Worm (Caenorhabditis elegans): ENCODE results near the gene mpst-7.

mpst-7 gene

ce11 chrV:12919705-12920104 lies 41.2 kb downstream of the mpst-7 start, which contains the start of gene lipl-1:
Gene lipl-1 (plus strand): TSS chrV:12919986.
- no peak for TF ChIP-seq T22C8.4 (GFP tag; IDR thresholded peaks at IDR 0.05)
- TF ChIP-seq ref-1 (GFP tag; conservative IDR thresholded peaks at IDR 0.05): no peak
- no peak for TF ChIP-seq ztf-23 (GFP tag; IDR thresholded peaks at IDR 0.05)
- TF ChIP-seq klf-2 (GFP tag; conservative IDR thresholded peaks at IDR 0.05): no peak
- TF ChIP-seq tab-1 (GFP tag; IDR thresholded peaks at IDR 0.05): no peak
- TF ChIP-seq cog-1 (tag; optimal IDR thresholded peaks at IDR 0.05): no peak
- TF ChIP-seq ztf-29 (GFP tag; IDR thresholded peaks at IDR 0.05): no peak
- no peak for TF ChIP-seq med-1 (GFP tag; optimal IDR thresholded peaks at IDR 0.05; ENCODE audit: insufficient read depth)
- no peak for TF ChIP-seq flt-1 (GFP tag; IDR thresholded peaks at IDR 0.05)

- TF ChIP-seq ref-1 (GFP tag; conservative IDR thresholded peaks at IDR 0.05): no peak
- no peak for TF ChIP-seq T22C8.4 (GFP tag; IDR thresholded peaks at IDR 0.05)
- TF ChIP-seq ztf-23 (GFP tag; IDR thresholded peaks at IDR 0.05): no peak
- no peak for TF ChIP-seq tab-1 (GFP tag; IDR thresholded peaks at IDR 0.05)
- TF ChIP-seq cog-1 (tag; optimal IDR thresholded peaks at IDR 0.05): no peak
- no peak for TF ChIP-seq ztf-29 (GFP tag; IDR thresholded peaks at IDR 0.05)
- no peak for TF ChIP-seq flt-1 (GFP tag; IDR thresholded peaks at IDR 0.05)
- no peak for TF ChIP-seq klf-2 (GFP tag; conservative IDR thresholded peaks at IDR 0.05)
- TF ChIP-seq med-1 (GFP tag; optimal IDR thresholded peaks at IDR 0.05; ENCODE audit: insufficient read depth): no peak
Observed at ce11 chrV:12909544-12910157, 51.3 kb downstream of the mpst-7 start, which contains the start of gene nid-1. Gene nid-1 (plus strand): TSS chrV:12910107.

ce11 chrV:12908614-12909013 lies 52.3 kb downstream of the mpst-7 start:
- TF ChIP-seq T22C8.4 (GFP tag; IDR thresholded peaks at IDR 0.05) (no peak), ztf-23 (GFP tag; IDR thresholded peaks at IDR 0.05) (no peak), ztf-29 (GFP tag; IDR thresholded peaks at IDR 0.05) (no peak), tab-1 (GFP tag; IDR thresholded peaks at IDR 0.05) (no peak), klf-2 (GFP tag; conservative IDR thresholded peaks at IDR 0.05) (no peak), cog-1 (tag; optimal IDR thresholded peaks at IDR 0.05) (no peak), ref-1 (GFP tag; conservative IDR thresholded peaks at IDR 0.05) (no peak), med-1 (GFP tag; optimal IDR thresholded peaks at IDR 0.05; ENCODE audit: insufficient read depth) (no peak), flt-1 (GFP tag; IDR thresholded peaks at IDR 0.05) (no peak)

- TF ChIP-seq T22C8.4 (GFP tag; IDR thresholded peaks at IDR 0.05): no peak
- TF ChIP-seq klf-2 (GFP tag; conservative IDR thresholded peaks at IDR 0.05): no peak
- no peak for TF ChIP-seq flt-1 (GFP tag; IDR thresholded peaks at IDR 0.05)
- no peak for TF ChIP-seq ztf-29 (GFP tag; IDR thresholded peaks at IDR 0.05)
- no peak for TF ChIP-seq ref-1 (GFP tag; conservative IDR thresholded peaks at IDR 0.05)
- no peak for TF ChIP-seq ztf-23 (GFP tag; IDR thresholded peaks at IDR 0.05)
- no peak for TF ChIP-seq med-1 (GFP tag; optimal IDR thresholded peaks at IDR 0.05; ENCODE audit: insufficient read depth)
- TF ChIP-seq cog-1 (tag; optimal IDR thresholded peaks at IDR 0.05): no peak
- no peak for TF ChIP-seq tab-1 (GFP tag; IDR thresholded peaks at IDR 0.05)
Observed at ce11 chrV:12907436-12907835, 53.5 kb downstream of the mpst-7 start.

- TF ChIP-seq T22C8.4 (GFP tag; IDR thresholded peaks at IDR 0.05) (no peak), klf-2 (GFP tag; conservative IDR thresholded peaks at IDR 0.05) (no peak), flt-1 (GFP tag; IDR thresholded peaks at IDR 0.05) (no peak), med-1 (GFP tag; optimal IDR thresholded peaks at IDR 0.05; ENCODE audit: insufficient read depth) (no peak), ztf-23 (GFP tag; IDR thresholded peaks at IDR 0.05) (no peak), cog-1 (tag; optimal IDR thresholded peaks at IDR 0.05) (no peak), ztf-29 (GFP tag; IDR thresholded peaks at IDR 0.05) (no peak), ref-1 (GFP tag; conservative IDR thresholded peaks at IDR 0.05) (no peak), tab-1 (GFP tag; IDR thresholded peaks at IDR 0.05) (no peak)
Observed at ce11 chrV:12906732-12907131, 54.2 kb downstream of the mpst-7 start, which contains the start of gene ttr-29. Gene ttr-29 (minus strand): TSS chrV:12906832.

All from whole organism, midembryonic.